Fruit fly (Drosophila melanogaster) whole organism, embryonic: Measurements from ENCODE around the gene CG4653.

Experiments used
- Abd-B ChIP-seq: fragments of 200-800 bp; sonication (Bioruptor generic); optimal IDR thresholded peaks from 2 replicates; lab custom pipeline; 2018; ENCODE audit warnings: missing biosample characterization, mild to moderate bottlenecking, missing genetic modification characterization, moderate library complexity
- Atf6 ChIP-seq: fragments of 200-800 bp; sonication (Bioruptor generic); IDR thresholded peaks from 2 replicates; pipeline ENCODE4 v1.3.6; 2022; ENCODE audit warnings: missing biosample characterization, missing genetic modification characterization
- B-H2 ChIP-seq: fragments of 200-800 bp; sonication (Bioruptor generic); optimal IDR thresholded peaks from 2 replicates; lab custom pipeline; 2018; ENCODE audit warnings: missing biosample characterization, mild to moderate bottlenecking, missing genetic modification characterization
- Bdp1 ChIP-seq: fragments of 200-800 bp; sonication (Bioruptor generic); optimal IDR thresholded peaks from 3 replicates; lab custom pipeline; 2016; ENCODE audit warnings: missing biosample characterization, missing genetic modification characterization
- CG10147 ChIP-seq: fragments of 200-800 bp; sonication (Bioruptor generic); optimal IDR thresholded peaks from 2 replicates; lab custom pipeline; 2019; ENCODE audit warnings: missing biosample characterization, mild to moderate bottlenecking, missing genetic modification characterization, moderate library complexity
- CG1024 ChIP-seq: fragments of 200-800 bp; sonication (Bioruptor generic); IDR thresholded peaks from 2 replicates; pipeline ENCODE4 v1.3.6; 2022; ENCODE audit warnings: missing biosample characterization, missing genetic modification characterization
- CG10321 ChIP-seq: fragments of 200-800 bp; sonication (Bioruptor generic); IDR thresholded peaks from 2 replicates; pipeline ENCODE4 v1.3.6; 2022; ENCODE audit warnings: missing biosample characterization, missing genetic modification characterization
- CG10979 ChIP-seq: fragments of 200-800 bp; sonication (Bioruptor generic); optimal IDR thresholded peaks from 2 replicates; lab custom pipeline; 2018; ENCODE audit warnings: missing biosample characterization, mild to moderate bottlenecking, missing genetic modification characterization, moderate library complexity
- CG11093 ChIP-seq: fragments of 200-800 bp; sonication (Bioruptor generic); IDR thresholded peaks from 3 replicates; pipeline ENCODE4 v1.3.6; 2022; ENCODE audit warnings: missing biosample characterization, missing genetic modification characterization
- CG11560 ChIP-seq: fragments of 200-800 bp; sonication (Bioruptor generic); IDR thresholded peaks from 3 replicates; pipeline ENCODE4 v1.3.6; 2022; ENCODE audit warnings: missing biosample characterization, missing genetic modification characterization
- CG12299 ChIP-seq: fragments of 200-800 bp; sonication (Bioruptor generic); optimal IDR thresholded peaks from 2 replicates; lab custom pipeline; 2018; ENCODE audit warnings: missing biosample characterization, mild to moderate bottlenecking, missing genetic modification characterization
- CG12942 ChIP-seq: fragments of 200-800 bp; sonication (Bioruptor generic); optimal IDR thresholded peaks from 3 replicates; lab custom pipeline; 2016; ENCODE audit warnings: missing biosample characterization, missing genetic modification characterization
- CG13775 ChIP-seq: fragments of 200-800 bp; sonication (Bioruptor generic); optimal IDR thresholded peaks from 3 replicates; lab custom pipeline; 2017; ENCODE audit warnings: missing biosample characterization, mild to moderate bottlenecking, missing genetic modification characterization
- CG1529 ChIP-seq: fragments of 200-800 bp; sonication (Bioruptor generic); optimal IDR thresholded peaks from 3 replicates; lab custom pipeline; 2018; ENCODE audit warnings: missing biosample characterization, missing genetic modification characterization
- CG15696 ChIP-seq: fragments of 200-800 bp; sonication (Bioruptor generic); optimal IDR thresholded peaks from 2 replicates; lab custom pipeline; 2019; ENCODE audit warnings: missing biosample characterization, mild to moderate bottlenecking, missing genetic modification characterization, moderate library complexity
- CG16813 ChIP-seq: fragments of 200-800 bp; sonication (Bioruptor generic); IDR thresholded peaks from 3 replicates; pipeline ENCODE4 v1.3.6; 2022; ENCODE audit warnings: missing biosample characterization, missing genetic modification characterization; ENCODE audit not compliant: partially characterized antibody
- CG17186 ChIP-seq: fragments of 200-800 bp; sonication (Bioruptor generic); optimal IDR thresholded peaks from 3 replicates; lab custom pipeline; 2017; ENCODE audit warnings: missing biosample characterization, missing genetic modification reagents, missing genetic modification characterization
- CG17568 ChIP-seq: fragments of 200-800 bp; sonication (Bioruptor generic); optimal IDR thresholded peaks from 2 replicates; lab custom pipeline; 2018; ENCODE audit warnings: missing biosample characterization, mild to moderate bottlenecking, missing genetic modification characterization, moderate library complexity
- CG18764 ChIP-seq: fragments of 200-800 bp; sonication (Bioruptor generic); optimal IDR thresholded peaks from 3 replicates; lab custom pipeline; 2016; ENCODE audit warnings: missing biosample characterization, missing genetic modification characterization
- CG2712 ChIP-seq: fragments of 200-800 bp; optimal IDR thresholded peaks from 3 replicates; lab custom pipeline; 2019; ENCODE audit warnings: missing biosample characterization, mild to moderate bottlenecking, missing genetic modification characterization, moderate library complexity
- CG2875 ChIP-seq: fragments of 200-800 bp; sonication (Bioruptor generic); optimal IDR thresholded peaks from 2 replicates; lab custom pipeline; 2017; ENCODE audit warnings: missing biosample characterization, mild to moderate bottlenecking, missing genetic modification characterization, missing genetic modification reagents
- CG34376 ChIP-seq: fragments of 200-800 bp; sonication (Bioruptor generic); optimal IDR thresholded peaks from 2 replicates; lab custom pipeline; 2018; ENCODE audit warnings: missing biosample characterization, mild to moderate bottlenecking, missing genetic modification characterization
- CG4282 ChIP-seq: fragments of 200-800 bp; sonication (Bioruptor generic); optimal IDR thresholded peaks from 2 replicates; lab custom pipeline; 2016; ENCODE audit warnings: missing biosample characterization, missing genetic modification characterization
- CG5180 ChIP-seq: fragments of 200-800 bp; sonication (Bioruptor generic); optimal IDR thresholded peaks from 3 replicates; lab custom pipeline; 2017; ENCODE audit warnings: missing biosample characterization, missing genetic modification characterization, mild to moderate bottlenecking, moderate library complexity, missing genetic modification reagents
- CG5245 ChIP-seq: fragments of 200-800 bp; sonication (Bioruptor generic); optimal IDR thresholded peaks from 3 replicates; lab custom pipeline; 2016; ENCODE audit warnings: missing biosample characterization, missing genetic modification characterization
- CG7963 ChIP-seq: fragments of 200-800 bp; sonication (Bioruptor generic); IDR thresholded peaks from 3 replicates; pipeline ENCODE4 v1.3.6; 2022; ENCODE audit warnings: missing biosample characterization, missing genetic modification characterization; ENCODE audit not compliant: partially characterized antibody
- CG8388 ChIP-seq: fragments of 200-800 bp; sonication (Bioruptor generic); optimal IDR thresholded peaks from 2 replicates; lab custom pipeline; 2019; ENCODE audit warnings: missing biosample characterization, mild to moderate bottlenecking, missing genetic modification characterization, moderate library complexity
- CG9797 ChIP-seq: fragments of 200-800 bp; sonication (Bioruptor generic); optimal IDR thresholded peaks from 3 replicates; lab custom pipeline; 2018; ENCODE audit warnings: missing biosample characterization, mild to moderate bottlenecking, missing genetic modification characterization
- Dbx ChIP-seq: fragments of 200-800 bp; sonication (Bioruptor generic); IDR thresholded peaks from 3 replicates; pipeline ENCODE4 v1.3.6; 2022; ENCODE audit warnings: missing biosample characterization, missing genetic modification characterization
- Doc2 ChIP-seq: fragments of 200-800 bp; sonication (Bioruptor generic); IDR thresholded peaks from 2 replicates; pipeline ENCODE4 v1.3.6; 2022; ENCODE audit warnings: missing biosample characterization, missing genetic modification characterization
- Ets97D ChIP-seq: fragments of 200-800 bp; sonication (Bioruptor generic); optimal IDR thresholded peaks from 3 replicates; lab custom pipeline; 2016; ENCODE audit warnings: missing biosample characterization, missing genetic modification characterization
- Hmr ChIP-seq: fragments of 200-800 bp; sonication (Bioruptor generic); optimal IDR thresholded peaks from 3 replicates; lab custom pipeline; 2017; ENCODE audit warnings: mild to moderate bottlenecking, missing biosample characterization, missing genetic modification reagents, missing genetic modification characterization
- Med ChIP-seq: fragments of 200-800 bp; sonication (Bioruptor generic); peaks from one replicate; lab custom pipeline; 2016; ENCODE audit warnings: missing biosample characterization, missing genetic modification characterization, mild to moderate bottlenecking, inconsistent platforms, moderate library complexity
- Oaz ChIP-seq: fragments of 200-800 bp; sonication (Bioruptor generic); IDR thresholded peaks from 2 replicates; pipeline ENCODE4 v1.3.6; 2022; ENCODE audit warnings: missing biosample characterization, missing genetic modification characterization
- ase ChIP-seq: fragments of 200-800 bp; sonication (Bioruptor generic); IDR thresholded peaks from 3 replicates; pipeline ENCODE4 v1.3.6; 2022; ENCODE audit warnings: missing biosample characterization, missing genetic modification characterization
- btn ChIP-seq: fragments of 200-800 bp; sonication (Bioruptor generic); optimal IDR thresholded peaks from 2 replicates; lab custom pipeline; 2016; ENCODE audit warnings: missing biosample characterization, missing genetic modification characterization
- crp ChIP-seq, 2 experiments: fragments of 200-800 bp; sonication (Bioruptor generic); optimal IDR thresholded peaks; 2 replicates in 1 of 2; 3 replicates in 1 of 2; lab custom pipeline; 2017; ENCODE audit warnings: missing biosample characterization in 2 of 2, missing genetic modification characterization in 2 of 2, mild to moderate bottlenecking in 1 of 2, moderate library complexity in 1 of 2
- cwo ChIP-seq: fragments of 200-800 bp; sonication (Bioruptor generic); optimal IDR thresholded peaks from 3 replicates; lab custom pipeline; 2017; ENCODE audit warnings: missing biosample characterization, missing genetic modification characterization, mild to moderate bottlenecking, moderate library complexity, missing genetic modification reagents
- gcm ChIP-seq: fragments of 200-800 bp; sonication (Bioruptor generic); optimal IDR thresholded peaks from 2 replicates; lab custom pipeline; 2019; ENCODE audit warnings: missing biosample characterization, mild to moderate bottlenecking, missing genetic modification characterization, moderate library complexity
- hth ChIP-seq: fragments of >200 bp; optimal IDR thresholded peaks from 2 replicates; lab custom pipeline; 2017; ENCODE audit warnings: inconsistent platforms
- jing ChIP-seq: fragments of 200-800 bp; sonication (Bioruptor generic); optimal IDR thresholded peaks from 2 replicates; lab custom pipeline; 2018; ENCODE audit warnings: missing biosample characterization, mild to moderate bottlenecking, missing genetic modification characterization
- kay ChIP-seq: fragments of 200-800 bp; sonication (Bioruptor generic); optimal IDR thresholded peaks from 2 replicates; lab custom pipeline; 2016; ENCODE audit warnings: missing biosample characterization, missing genetic modification characterization
- mld ChIP-seq: fragments of 200-800 bp; sonication (Bioruptor generic); IDR thresholded peaks from 3 replicates; pipeline ENCODE4 v1.3.6; 2022; ENCODE audit warnings: missing biosample characterization, missing genetic modification characterization; ENCODE audit not compliant: partially characterized antibody
- nmo ChIP-seq: fragments of 200-800 bp; sonication (Bioruptor generic); optimal IDR thresholded peaks from 2 replicates; lab custom pipeline; 2018; ENCODE audit warnings: missing biosample characterization, mild to moderate bottlenecking, missing genetic modification characterization, moderate library complexity
- org-1 ChIP-seq: fragments of 200-800 bp; sonication (Bioruptor generic); optimal IDR thresholded peaks from 2 replicates; lab custom pipeline; 2017; ENCODE audit warnings: missing biosample characterization, missing genetic modification characterization
- pfk ChIP-seq: fragments of 200-800 bp; sonication (Bioruptor generic); optimal IDR thresholded peaks from 2 replicates; lab custom pipeline; 2018; ENCODE audit warnings: missing biosample characterization, mild to moderate bottlenecking, missing genetic modification characterization, moderate library complexity
- pita ChIP-seq: fragments of 200-800 bp; sonication (Bioruptor generic); optimal IDR thresholded peaks from 2 replicates; lab custom pipeline; 2017; ENCODE audit warnings: missing biosample characterization, mild to moderate bottlenecking, missing genetic modification characterization
- prd ChIP-seq, 3 experiments: fragments of >200 bp in 2 of 3; fragments of 200-800 bp in 1 of 3; sonication (Bioruptor generic) in 1 of 3; optimal IDR thresholded peaks in 2 of 3; IDR thresholded peaks in 1 of 3; 2 replicates in 2 of 3; 3 replicates in 1 of 3; pipeline versions ENCODE4 v1.3.6 to Lab custom; 2017 to 2022; ENCODE audit warnings: missing biosample characterization in 1 of 3, missing genetic modification characterization in 1 of 3
- pzg ChIP-seq: fragments of 200-800 bp; sonication (Bioruptor generic); optimal IDR thresholded peaks from 3 replicates; lab custom pipeline; 2018; ENCODE audit warnings: missing biosample characterization, mild to moderate bottlenecking, missing genetic modification characterization, moderate library complexity
- schlank ChIP-seq: fragments of 200-800 bp; sonication (Bioruptor generic); optimal IDR thresholded peaks from 2 replicates; lab custom pipeline; 2018; ENCODE audit warnings: missing biosample characterization, mild to moderate bottlenecking, missing genetic modification characterization

The CG4653 gene

DNA sequence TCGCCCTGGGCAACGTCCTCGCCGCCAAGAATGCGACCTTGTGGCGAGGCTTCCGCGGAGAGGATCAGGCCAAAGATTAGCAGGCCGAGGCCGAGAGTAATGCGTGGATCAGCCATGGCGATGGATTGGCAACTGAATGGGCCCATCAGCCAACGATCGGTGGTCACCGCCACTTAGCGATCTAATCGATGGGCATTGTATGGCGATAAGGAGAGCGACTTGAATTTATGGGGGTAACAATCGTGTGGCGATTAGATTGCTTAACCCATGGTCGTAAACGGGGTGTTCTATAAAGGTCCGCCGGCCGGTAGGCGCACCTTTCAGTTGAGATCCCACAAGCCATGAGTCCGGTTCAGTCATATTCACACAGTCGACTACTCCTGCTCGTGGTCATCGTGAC lies at the start of gene CG4653, which contains the start of gene CG9673 (continued):
- TF ChIP-seq CG12942: no peak
- no peak for TF ChIP-seq hth (lab: Kevin White, UChicago)
- TF ChIP-seq CG10979 (tag; lab: Kevin White, UChicago): no peak
- TF ChIP-seq crp (GFP tag; optimal IDR thresholded peaks at IDR 0.05; lab: Kevin White, UChicago): no peak
- TF ChIP-seq CG15696: no peak
- TF ChIP-seq CG17568 (GFP tag; lab: Kevin White, UChicago): no peak
- no peak for TF ChIP-seq CG4282 (GFP tag; lab: Kevin White, UChicago)
- TF ChIP-seq Ets97D (GFP tag; lab: Kevin White, UChicago): no peak
- TF ChIP-seq Dbx (GFP tag; lab: Robert Waterston, UW): no peak
- no peak for TF ChIP-seq schlank (tag; lab: Kevin White, UChicago)
- TF ChIP-seq Bdp1 (GFP tag; lab: Kevin White, UChicago): no peak
- TF ChIP-seq CG18764: no peak
- TF ChIP-seq CG11093 (GFP tag; lab: Robert Waterston, UW): no peak
- TF ChIP-seq org-1: no peak
- no peak for TF ChIP-seq jing (GFP tag; lab: Kevin White, UChicago)
- TF ChIP-seq CG5180 (GFP tag; lab: Kevin White, UChicago): no peak
- TF ChIP-seq CG13775 (GFP tag; lab: Kevin White, UChicago): no peak
- peak; percentile 6 for TF ChIP-seq Med (GFP tag; lab: Kevin White, UChicago)
- TF ChIP-seq cwo (GFP tag; lab: Kevin White, UChicago): peak; percentile 62

DNA sequence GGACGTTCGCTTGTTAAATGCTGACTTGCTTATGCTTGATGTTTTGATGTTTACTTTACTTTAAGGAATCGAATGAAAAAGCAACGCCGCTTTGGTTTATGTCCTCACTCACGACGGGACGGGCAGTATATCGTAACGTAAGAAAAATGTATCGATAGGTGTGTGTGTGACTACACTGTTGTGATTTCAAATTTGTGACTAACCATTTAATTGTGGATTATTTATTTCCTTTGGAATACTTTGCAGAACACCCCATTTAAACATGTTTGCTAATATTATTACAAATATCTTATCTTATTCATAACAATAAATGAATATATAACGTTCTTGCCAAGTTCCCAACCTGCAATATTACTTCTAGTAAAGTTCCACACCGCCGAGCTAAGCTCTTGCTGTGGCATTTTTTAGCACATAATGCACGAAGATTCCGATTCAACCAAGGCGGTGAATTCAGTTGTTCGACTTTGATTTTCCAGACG lies 48.9 kb upstream of the CG4653 start, which contains the start of the genes Nemp and r:
TSS of gene Nemp (minus strand) at position 85 of the 479 bp plus-strand sequence.
TSS of gene r (plus strand) at position 429 of the 479 bp plus-strand sequence.
- TF ChIP-seq Oaz (GFP tag; lab: Robert Waterston, UW) (no peak), CG5245 (GFP tag; lab: Kevin White, UChicago) (no peak), CG1529 (GFP tag; lab: Kevin White, UChicago) (no peak), B-H2 (GFP tag; lab: Kevin White, UChicago) (no peak), CG9797 (peak; percentile 55), CG8388 (GFP tag; lab: Kevin White, UChicago) (no peak), Atf6 (no peak), pita (GFP tag; lab: Kevin White, UChicago) (peak; percentile 84), CG10321 (GFP tag; lab: Robert Waterston, UW) (no peak), ase (GFP tag; lab: Robert Waterston, UW) (no peak), gcm (no peak), CG10147 (no peak), CG34376 (GFP tag; lab: Kevin White, UChicago) (no peak), CG7963 (GFP tag; lab: Robert Waterston, UW) (no peak), CG17186 (GFP tag; lab: Kevin White, UChicago) (peak; percentile 28), CG2712 (tag; lab: Kevin White, UChicago) (peak; percentile 33), Hmr (peak; percentile 41), CG2875 (GFP tag; lab: Kevin White, UChicago) (no peak), CG16813 (peak; percentile 77), btn (GFP tag; lab: Kevin White, UChicago) (no peak), CG12299 (tag; lab: Kevin White, UChicago) (no peak), mld (GFP tag; lab: Robert Waterston, UW) (no peak), CG1024 (no peak), Abd-B (GFP tag; lab: Kevin White, UChicago) (peak; percentile 47), prd (optimal IDR thresholded peaks at IDR 0.05; lab: Kevin White, UChicago) (no peak), prd (GFP tag; IDR thresholded peaks at IDR 0.05; lab: Robert Waterston, UW) (no peak), Doc2 (GFP tag; lab: Robert Waterston, UW) (no peak), kay (GFP tag; lab: Kevin White, UChicago) (no peak), nmo (GFP tag; lab: Kevin White, UChicago) (peak; percentile 54), pfk (GFP tag; lab: Kevin White, UChicago) (no peak), CG11560 (tag; lab: Robert Waterston, UW) (peak; percentile 91), pzg (GFP tag; lab: Kevin White, UChicago) (peak; percentile 70)
